Fruit fly (Drosophila melanogaster) whole organism, embryonic: ENCODE data around the gene MICAL-like.

ENCODE experiments used
- Antp ChIP-seq: fragments of 200-800 bp; sonication (Bioruptor generic); optimal IDR thresholded peaks from 3 replicates; lab custom pipeline; 2016; ENCODE audit warnings: missing biosample characterization, missing genetic modification characterization
- C15 ChIP-seq: fragments of 200-800 bp; sonication (Bioruptor generic); IDR thresholded peaks from 3 replicates; pipeline ENCODE4 v1.3.6; 2022; ENCODE audit warnings: missing biosample characterization, missing genetic modification characterization
- CG10321 ChIP-seq: fragments of 200-800 bp; sonication (Bioruptor generic); IDR thresholded peaks from 2 replicates; pipeline ENCODE4 v1.3.6; 2022; ENCODE audit warnings: missing biosample characterization, missing genetic modification characterization
- CG10543 ChIP-seq: fragments of 200-800 bp; sonication (Bioruptor generic); optimal IDR thresholded peaks from 3 replicates; lab custom pipeline; 2017; ENCODE audit warnings: missing biosample characterization, mild to moderate bottlenecking, missing genetic modification characterization, moderate library complexity
- CG13287 ChIP-seq: fragments of 200-800 bp; sonication (Bioruptor generic); IDR thresholded peaks from 2 replicates; pipeline ENCODE4 v1.3.6; 2022; ENCODE audit warnings: missing biosample characterization, missing genetic modification characterization; ENCODE audit not compliant: partially characterized antibody
- CG14014 ChIP-seq: fragments of 200-800 bp; sonication (Bioruptor generic); IDR thresholded peaks from 2 replicates; pipeline ENCODE4 v1.3.6; 2022; ENCODE audit warnings: missing biosample characterization, missing genetic modification characterization
- CG14050 ChIP-seq: fragments of 200-800 bp; sonication (Bioruptor generic); IDR thresholded peaks from 3 replicates; pipeline ENCODE4 v1.3.6; 2022; ENCODE audit warnings: missing biosample characterization, missing genetic modification characterization
- CG14965 ChIP-seq: fragments of 200-800 bp; sonication (Bioruptor generic); optimal IDR thresholded peaks from 2 replicates; lab custom pipeline; 2016; ENCODE audit warnings: missing biosample characterization, missing genetic modification characterization, borderline replicate concordance
- CG15514 ChIP-seq: fragments of 200-800 bp; sonication (Bioruptor generic); optimal IDR thresholded peaks from 3 replicates; lab custom pipeline; 2017; ENCODE audit warnings: missing biosample characterization, missing genetic modification characterization, mild to moderate bottlenecking, moderate library complexity, missing genetic modification reagents
- CG17328 ChIP-seq: fragments of 200-800 bp; sonication (Bioruptor generic); IDR thresholded peaks from 2 replicates; pipeline ENCODE4 v1.3.6; 2022; ENCODE audit warnings: missing biosample characterization, missing genetic modification characterization
- CG2120 ChIP-seq: fragments of 200-800 bp; sonication (Bioruptor generic); optimal IDR thresholded peaks from 3 replicates; lab custom pipeline; 2016; ENCODE audit warnings: missing biosample characterization, missing genetic modification characterization
- CG2678 ChIP-seq: fragments of 200-800 bp; sonication (Bioruptor generic); optimal IDR thresholded peaks from 3 replicates; lab custom pipeline; 2019; ENCODE audit warnings: missing biosample characterization, mild to moderate bottlenecking, missing genetic modification characterization, moderate library complexity
- CG31441 ChIP-seq: fragments of 200-800 bp; sonication (Bioruptor generic); IDR thresholded peaks from 2 replicates; pipeline ENCODE4 v1.3.6; 2022; ENCODE audit warnings: missing biosample characterization, missing genetic modification characterization
- CG3726 ChIP-seq: fragments of 200-800 bp; sonication (Bioruptor generic); IDR thresholded peaks from 3 replicates; pipeline ENCODE4, ENCODE4 v1.3.6; 2022; ENCODE audit warnings: missing biosample characterization, missing genetic modification characterization
- CG4360 ChIP-seq: fragments of 200-800 bp; sonication (Bioruptor generic); IDR thresholded peaks from 2 replicates; pipeline ENCODE4 v1.3.6; 2022; ENCODE audit warnings: missing biosample characterization, missing genetic modification characterization
- CG4707 ChIP-seq: fragments of 200-800 bp; sonication (Bioruptor generic); optimal IDR thresholded peaks from 2 replicates; lab custom pipeline; 2018; ENCODE audit warnings: missing biosample characterization, mild to moderate bottlenecking, missing genetic modification characterization, moderate library complexity
- CG6854 ChIP-seq: fragments of 200-800 bp; sonication (Bioruptor generic); optimal IDR thresholded peaks from 3 replicates; lab custom pipeline; 2017; ENCODE audit warnings: missing biosample characterization, mild to moderate bottlenecking, missing genetic modification characterization
- CG7839 ChIP-seq: fragments of 200-800 bp; sonication (Bioruptor generic); optimal IDR thresholded peaks from 3 replicates; lab custom pipeline; 2018; ENCODE audit warnings: missing biosample characterization, mild to moderate bottlenecking, missing genetic modification characterization, moderate library complexity
- CG8924 ChIP-seq: fragments of 200-800 bp; optimal IDR thresholded peaks from 3 replicates; lab custom pipeline; 2019; ENCODE audit warnings: missing biosample characterization, mild to moderate bottlenecking, missing genetic modification characterization, moderate library complexity
- CG9727 ChIP-seq: fragments of 200-800 bp; sonication (Bioruptor generic); optimal IDR thresholded peaks from 3 replicates; lab custom pipeline; 2017; ENCODE audit warnings: missing biosample characterization, mild to moderate bottlenecking, missing genetic modification characterization
- CG9817 ChIP-seq: fragments of 200-800 bp; sonication (Bioruptor generic); optimal IDR thresholded peaks from 2 replicates; lab custom pipeline; 2018; ENCODE audit warnings: missing biosample characterization, mild to moderate bottlenecking, missing genetic modification characterization, moderate library complexity
- CkIIα-i1 ChIP-seq: fragments of 200-800 bp; sonication (Bioruptor generic); IDR thresholded peaks from 2 replicates; pipeline ENCODE4 v1.3.6; 2022; ENCODE audit warnings: missing biosample characterization, missing genetic modification characterization
- Dip3 ChIP-seq: fragments of 200-800 bp; sonication (Bioruptor generic); optimal IDR thresholded peaks from 3 replicates; lab custom pipeline; 2016; ENCODE audit warnings: missing biosample characterization, missing genetic modification characterization
- Ets65A ChIP-seq: fragments of 200-800 bp; sonication (Bioruptor generic); peaks from one replicate; lab custom pipeline; 2016; ENCODE audit warnings: missing biosample characterization, missing genetic modification characterization
- Fer2 ChIP-seq: fragments of 200-800 bp; sonication (Bioruptor generic); optimal IDR thresholded peaks from 2 replicates; lab custom pipeline; 2018; ENCODE audit warnings: missing biosample characterization, mild to moderate bottlenecking, missing genetic modification characterization, moderate library complexity
- Hey ChIP-seq: fragments of 200-800 bp; sonication (Bioruptor generic); optimal IDR thresholded peaks from 3 replicates; lab custom pipeline; 2018; ENCODE audit warnings: missing biosample characterization, mild to moderate bottlenecking, missing genetic modification characterization
- HmgD ChIP-seq: fragments of 200-800 bp; sonication (Bioruptor generic); optimal IDR thresholded peaks from 3 replicates; lab custom pipeline; 2016; ENCODE audit warnings: missing biosample characterization, missing genetic modification characterization
- Hmx ChIP-seq: fragments of 200-800 bp; sonication (Bioruptor generic); optimal IDR thresholded peaks from 2 replicates; lab custom pipeline; 2016; ENCODE audit warnings: missing biosample characterization, missing genetic modification characterization
- Hr3 ChIP-seq: fragments of 200-800 bp; sonication (Bioruptor generic); optimal IDR thresholded peaks from 3 replicates; lab custom pipeline; 2016; ENCODE audit warnings: missing biosample characterization, missing genetic modification characterization
- Mes4 ChIP-seq: fragments of 200-800 bp; sonication (Bioruptor generic); optimal IDR thresholded peaks from 2 replicates; lab custom pipeline; 2016; ENCODE audit warnings: missing biosample characterization, missing genetic modification characterization
- Poxn ChIP-seq: fragments of 200-800 bp; sonication (Bioruptor generic); IDR thresholded peaks from 2 replicates; pipeline ENCODE4 v1.3.6; 2022; ENCODE audit warnings: missing biosample characterization, missing genetic modification characterization
- Six4 ChIP-seq: fragments of 200-800 bp; sonication (Bioruptor generic); optimal IDR thresholded peaks from 2 replicates; lab custom pipeline; 2016; ENCODE audit warnings: missing biosample characterization, missing genetic modification characterization
- ci ChIP-seq: fragments of 200-800 bp; sonication (Bioruptor generic); IDR thresholded peaks from 3 replicates; pipeline ENCODE4 v1.3.6; 2022; ENCODE audit warnings: missing biosample characterization, missing genetic modification characterization
- crol ChIP-seq: fragments of 200-800 bp; sonication (Bioruptor generic); IDR thresholded peaks from 2 replicates; pipeline ENCODE4 v1.3.6; 2022; ENCODE audit warnings: missing biosample characterization, missing genetic modification characterization
- cwo ChIP-seq: fragments of 200-800 bp; sonication (Bioruptor generic); optimal IDR thresholded peaks from 3 replicates; lab custom pipeline; 2017; ENCODE audit warnings: missing biosample characterization, missing genetic modification characterization, mild to moderate bottlenecking, moderate library complexity, missing genetic modification reagents
- da ChIP-seq: fragments of 200-800 bp; sonication (Bioruptor generic); optimal IDR thresholded peaks from 2 replicates; lab custom pipeline; 2016; ENCODE audit warnings: missing biosample characterization, missing genetic modification characterization
- dm ChIP-seq: fragments of 200-800 bp; sonication (Bioruptor generic); optimal IDR thresholded peaks from 3 replicates; lab custom pipeline; 2016; ENCODE audit warnings: missing biosample characterization, missing genetic modification characterization
- exex ChIP-seq: fragments of 200-800 bp; sonication (Bioruptor generic); optimal IDR thresholded peaks from 4 replicates; lab custom pipeline; 2018; ENCODE audit warnings: missing biosample characterization, mild to moderate bottlenecking, missing genetic modification characterization, moderate library complexity
- gem ChIP-seq: fragments of 200-800 bp; sonication (Bioruptor generic); optimal IDR thresholded peaks from 2 replicates; lab custom pipeline; 2019; ENCODE audit warnings: missing biosample characterization, mild to moderate bottlenecking, missing genetic modification characterization, moderate library complexity
- hth ChIP-seq: fragments of >200 bp; optimal IDR thresholded peaks from 2 replicates; lab custom pipeline; 2017; ENCODE audit warnings: inconsistent platforms
- lilli ChIP-seq: fragments of 200-800 bp; sonication (Bioruptor generic); optimal IDR thresholded peaks from 3 replicates; lab custom pipeline; 2016; ENCODE audit warnings: missing biosample characterization, missing genetic modification characterization
- nau ChIP-seq: fragments of 200-800 bp; sonication (Bioruptor generic); optimal IDR thresholded peaks from 3 replicates; lab custom pipeline; 2017; ENCODE audit warnings: missing biosample characterization, mild to moderate bottlenecking, missing genetic modification characterization, missing genetic modification reagents
- org-1 ChIP-seq: fragments of 200-800 bp; sonication (Bioruptor generic); optimal IDR thresholded peaks from 2 replicates; lab custom pipeline; 2017; ENCODE audit warnings: missing biosample characterization, missing genetic modification characterization
- pfk ChIP-seq: fragments of 200-800 bp; sonication (Bioruptor generic); optimal IDR thresholded peaks from 2 replicates; lab custom pipeline; 2018; ENCODE audit warnings: missing biosample characterization, mild to moderate bottlenecking, missing genetic modification characterization, moderate library complexity
- pho ChIP-seq: fragments of 200-800 bp; sonication (Bioruptor generic); optimal IDR thresholded peaks from 2 replicates; lab custom pipeline; 2016; ENCODE audit warnings: missing biosample characterization, missing genetic modification characterization
- slp2 ChIP-seq: fragments of 200-800 bp; sonication (Bioruptor generic); optimal IDR thresholded peaks from 2 replicates; lab custom pipeline; 2016; ENCODE audit warnings: missing biosample characterization, missing genetic modification characterization
- so ChIP-seq: fragments of 200-800 bp; sonication (Bioruptor generic); IDR thresholded peaks from 3 replicates; pipeline ENCODE4 v1.3.6; 2022; ENCODE audit warnings: missing biosample characterization, missing genetic modification characterization
- stwl ChIP-seq: fragments of 200-800 bp; sonication (Bioruptor generic); optimal IDR thresholded peaks from 3 replicates; lab custom pipeline; 2018; ENCODE audit warnings: missing biosample characterization, mild to moderate bottlenecking, missing genetic modification characterization, moderate library complexity

Gene MICAL-like

dm6 chr3L:13022854-13023560, 7.9 kb upstream of the MICAL-like start, which contains the start of gene RpS12 (continued):
- peak; percentile 73 for TF ChIP-seq pho
- peak; percentile 66 for TF ChIP-seq pfk (GFP tag; lab: Kevin White, UChicago)
- TF ChIP-seq so, result peak; percentile 62; the same call in 2 of the 3 replicates
- no peak for TF ChIP-seq hth
- peak; percentile 70 for TF ChIP-seq CG7839 (tag; lab: Kevin White, UChicago)
- peak; percentile 73 for TF ChIP-seq CG13287 (GFP tag; lab: Robert Waterston, UW)
- peak; percentile 71 for TF ChIP-seq slp2
- TF ChIP-seq CG17328 (GFP tag; lab: Robert Waterston, UW), result peak; percentile 83
- peak; percentile 44 for TF ChIP-seq CG14965
- 0 out of 2 replicates have a peak, but pooled peaks have one; percentile 38 for TF ChIP-seq CkIIα-i1 (GFP tag; lab: Robert Waterston, UW)
- peak; percentile 55 for TF ChIP-seq Hr3
- TF ChIP-seq CG14050 (GFP tag; lab: Robert Waterston, UW), result peak; percentile 42

DNA sequence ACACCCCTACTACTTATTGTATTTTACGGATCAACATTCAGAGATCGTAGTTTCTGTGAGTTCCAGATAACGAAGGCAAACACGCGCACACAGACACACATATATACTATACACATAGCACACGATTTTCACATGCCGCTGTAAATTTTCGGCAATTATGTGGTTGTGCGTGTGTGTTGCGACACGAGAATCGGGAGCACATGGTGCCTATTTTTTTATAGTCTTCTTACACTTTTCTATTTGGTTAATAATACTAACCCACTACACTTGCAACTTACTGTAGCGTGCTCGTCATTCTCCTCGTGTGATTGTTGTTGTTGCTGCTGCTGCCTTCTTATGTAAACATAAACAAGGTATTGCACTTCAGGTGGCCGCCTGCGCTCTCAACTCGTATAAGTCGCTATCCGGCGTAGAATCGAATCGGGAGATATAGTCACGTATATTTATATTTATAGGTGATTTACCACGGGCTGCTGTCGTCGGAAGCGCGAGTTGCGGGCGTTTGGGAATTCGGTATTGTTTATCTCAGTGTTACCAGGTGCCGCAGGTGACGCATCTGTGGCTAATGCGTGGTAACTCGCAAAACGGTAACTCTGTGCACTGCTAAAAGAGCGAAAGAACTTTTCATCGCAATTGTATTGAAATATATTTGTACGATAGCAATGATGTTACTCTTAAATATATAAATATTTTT, 7.2 kb upstream of the MICAL-like start, which contains the start of gene Adk2:
Gene Adk2 (minus strand): TSS at position 529 of the 694 bp plus-strand sequence.
- TF ChIP-seq CG2678 (tag; lab: Kevin White, UChicago) (no peak), lilli (GFP tag; lab: Kevin White, UChicago) (no peak), Mes4 (GFP tag; lab: Kevin White, UChicago) (peak; percentile 11), CG4360 (peak; percentile 82), nau (GFP tag; lab: Kevin White, UChicago) (no peak), Hmx (no peak), ci (GFP tag; lab: Robert Waterston, UW) (peak; percentile 71), Dip3 (GFP tag; lab: Kevin White, UChicago) (peak; percentile 18), dm (GFP tag; lab: Kevin White, UChicago) (peak; percentile 62), C15 (no peak), CG2120 (no peak), Six4 (GFP tag; lab: Kevin White, UChicago) (no peak), stwl (tag; lab: Kevin White, UChicago) (peak; percentile 27), CG31441 (GFP tag; lab: Robert Waterston, UW) (no peak), Poxn (no peak), cwo (GFP tag; lab: Kevin White, UChicago) (peak; percentile 84), CG14014 (GFP tag; lab: Robert Waterston, UW) (peak; percentile 44), CG9817 (tag; lab: Kevin White, UChicago) (no peak), CG13287 (GFP tag; lab: Robert Waterston, UW) (no peak; the same call in 1 of the 2 replicates), CG4707 (no peak), HmgD (GFP tag; lab: Kevin White, UChicago) (peak; percentile 12), CG10321 (no peak), org-1 (no peak), exex (tag; lab: Kevin White, UChicago) (peak; percentile 44), CG10543 (peak; percentile 27), CG6854 (no peak), CG17328 (GFP tag; lab: Robert Waterston, UW) (peak; percentile 13; the same call in 1 of the 2 replicates), Fer2 (no peak), da (GFP tag; lab: Kevin White, UChicago) (no peak), CG15514 (GFP tag; lab: Kevin White, UChicago) (peak; percentile 67), Ets65A (GFP tag; lab: Kevin White, UChicago) (peak; percentile 45), CG8924 (tag; lab: Kevin White, UChicago) (peak; percentile 75), crol (GFP tag; lab: Robert Waterston, UW) (no peak), Hey (tag; lab: Kevin White, UChicago) (no peak), CG3726 (GFP tag; lab: Robert Waterston, UW) (peak; percentile 58; the same call in 1 of the 3 replicates), gem (tag; lab: Kevin White, UChicago) (no peak), Antp (no peak), CG9727 (GFP tag; lab: Kevin White, UChicago) (no peak)
